Fruit fly (Drosophila melanogaster) whole organism, embryonic: Measurements from ENCODE around the gene ATPsynD.

Experiments used
- Ada2b ChIP-seq: fragments of 200-800 bp; sonication (Bioruptor generic); IDR thresholded peaks from 2 replicates; pipeline ENCODE4 v1.3.6; 2022; ENCODE audit warnings: missing biosample characterization, missing genetic modification characterization
- Aef1 ChIP-seq: fragments of 200-800 bp; sonication (Bioruptor generic); IDR thresholded peaks from 3 replicates; pipeline ENCODE4 v1.3.6; 2022; ENCODE audit warnings: missing biosample characterization, missing genetic modification characterization
- B-H1 ChIP-seq: fragments of 200-800 bp; sonication (Bioruptor generic); IDR thresholded peaks from 3 replicates; pipeline ENCODE4 v1.3.6; 2022; ENCODE audit warnings: missing biosample characterization, missing genetic modification characterization
- CG10565 ChIP-seq: fragments of 200-800 bp; sonication (Bioruptor generic); optimal IDR thresholded peaks from 3 replicates; lab custom pipeline; 2016; ENCODE audit warnings: missing biosample characterization, mild to moderate bottlenecking, missing genetic modification characterization
- CG11456 ChIP-seq: fragments of 200-800 bp; sonication (Bioruptor generic); IDR thresholded peaks from 3 replicates; pipeline ENCODE4 v1.3.6; 2022; ENCODE audit warnings: missing biosample characterization, missing genetic modification characterization
- CG11723 ChIP-seq: fragments of 200-800 bp; sonication (Bioruptor generic); optimal IDR thresholded peaks from 2 replicates; lab custom pipeline; 2017; ENCODE audit warnings: missing biosample characterization, mild to moderate bottlenecking, missing genetic modification characterization
- CG14441 ChIP-seq: fragments of 200-800 bp; sonication (Bioruptor generic); IDR thresholded peaks from 2 replicates; pipeline ENCODE4 v1.3.6; 2022; ENCODE audit warnings: missing biosample characterization, missing genetic modification characterization
- CG14860 ChIP-seq: fragments of 200-800 bp; sonication (Bioruptor generic); IDR thresholded peaks from 3 replicates; pipeline ENCODE4 v1.3.6; 2022; ENCODE audit warnings: missing biosample characterization, missing genetic modification characterization; ENCODE audit not compliant: partially characterized antibody
- CG1603 ChIP-seq: fragments of 200-800 bp; sonication (Bioruptor generic); optimal IDR thresholded peaks from 2 replicates; lab custom pipeline; 2019; ENCODE audit warnings: missing biosample characterization, mild to moderate bottlenecking, missing genetic modification characterization, moderate library complexity
- CG1647 ChIP-seq: fragments of 200-800 bp; sonication (Bioruptor generic); optimal IDR thresholded peaks from 3 replicates; lab custom pipeline; 2016; ENCODE audit warnings: missing biosample characterization, missing genetic modification characterization
- CG16815 ChIP-seq: fragments of 200-800 bp; sonication (Bioruptor generic); optimal IDR thresholded peaks from 3 replicates; lab custom pipeline; 2017; ENCODE audit warnings: missing biosample characterization, mild to moderate bottlenecking, missing genetic modification characterization
- CG17359 ChIP-seq: fragments of 200-800 bp; sonication (Bioruptor generic); optimal IDR thresholded peaks from 3 replicates; lab custom pipeline; 2018; ENCODE audit warnings: missing biosample characterization, mild to moderate bottlenecking, missing genetic modification characterization, moderate library complexity
- CG32772 ChIP-seq: fragments of 200-800 bp; sonication (Bioruptor generic); IDR thresholded peaks from 2 replicates; pipeline ENCODE4 v1.3.6; 2022; ENCODE audit warnings: missing biosample characterization, missing genetic modification characterization
- CG34376 ChIP-seq: fragments of 200-800 bp; sonication (Bioruptor generic); optimal IDR thresholded peaks from 2 replicates; lab custom pipeline; 2018; ENCODE audit warnings: missing biosample characterization, mild to moderate bottlenecking, missing genetic modification characterization
- CG43689 ChIP-seq: fragments of 200-800 bp; sonication (Bioruptor generic); IDR thresholded peaks from 2 replicates; pipeline ENCODE4 v1.3.6; 2022; ENCODE audit warnings: missing biosample characterization, missing genetic modification characterization
- CG4730 ChIP-seq: fragments of 200-800 bp; sonication (Bioruptor generic); IDR thresholded peaks from 2 replicates; pipeline ENCODE4 v1.3.6; 2022; ENCODE audit warnings: missing biosample characterization, missing genetic modification characterization
- CG4820 ChIP-seq: fragments of 200-800 bp; sonication (Bioruptor generic); optimal IDR thresholded peaks from 3 replicates; lab custom pipeline; 2016; ENCODE audit warnings: missing biosample characterization, missing genetic modification characterization
- CG6689 ChIP-seq: fragments of 200-800 bp; sonication (Bioruptor generic); IDR thresholded peaks from 2 replicates; pipeline ENCODE4 v1.3.6; 2022; ENCODE audit warnings: missing biosample characterization, missing genetic modification characterization
- CG6854 ChIP-seq: fragments of 200-800 bp; sonication (Bioruptor generic); optimal IDR thresholded peaks from 3 replicates; lab custom pipeline; 2017; ENCODE audit warnings: missing biosample characterization, mild to moderate bottlenecking, missing genetic modification characterization
- E2f1 ChIP-seq: fragments of 200-800 bp; sonication (Bioruptor generic); IDR thresholded peaks from 2 replicates; pipeline ENCODE4 v1.3.6; 2022; ENCODE audit warnings: missing biosample characterization, missing genetic modification characterization
- Ets65A ChIP-seq: fragments of 200-800 bp; sonication (Bioruptor generic); peaks from one replicate; lab custom pipeline; 2016; ENCODE audit warnings: missing biosample characterization, missing genetic modification characterization
- Gug ChIP-seq: fragments of 200-800 bp; sonication (Bioruptor generic); IDR thresholded peaks from 4 replicates; pipeline ENCODE4 v1.3.6; 2022; ENCODE audit warnings: missing biosample characterization, missing genetic modification characterization
- MBD-R2 ChIP-seq: fragments of 200-800 bp; sonication (Bioruptor generic); IDR thresholded peaks from 2 replicates; pipeline ENCODE4 v1.3.6; 2022; ENCODE audit warnings: missing biosample characterization, missing genetic modification characterization
- Mrtf ChIP-seq: fragments of 200-800 bp; sonication (Bioruptor generic); IDR thresholded peaks from 3 replicates; pipeline ENCODE4 v1.3.6; 2022; ENCODE audit warnings: missing biosample characterization, missing genetic modification characterization
- Nf-YC ChIP-seq: fragments of 200-800 bp; optimal IDR thresholded peaks from 3 replicates; lab custom pipeline; 2019; ENCODE audit warnings: missing biosample characterization, mild to moderate bottlenecking, missing genetic modification characterization, moderate library complexity
- Sox102F ChIP-seq: fragments of 200-800 bp; sonication (Bioruptor generic); optimal IDR thresholded peaks from 2 replicates; lab custom pipeline; 2018; ENCODE audit warnings: missing biosample characterization, mild to moderate bottlenecking, missing genetic modification characterization, moderate library complexity
- TFAM ChIP-seq: fragments of 200-800 bp; sonication (Bioruptor generic); optimal IDR thresholded peaks from 2 replicates; lab custom pipeline; 2017; ENCODE audit warnings: missing biosample characterization, missing genetic modification characterization, inconsistent platforms
- al ChIP-seq: fragments of 200-800 bp; sonication (Bioruptor generic); IDR thresholded peaks from 2 replicates; pipeline ENCODE4 v1.3.6; 2022; ENCODE audit warnings: missing biosample characterization, missing genetic modification characterization
- bsh ChIP-seq, 2 experiments: fragments of 200-800 bp; sonication (Bioruptor generic); optimal IDR thresholded peaks; 2 replicates each; lab custom pipeline; 2017 to 2018; ENCODE audit warnings: mild to moderate bottlenecking in 2 of 2, missing biosample characterization in 2 of 2, missing genetic modification characterization in 2 of 2, moderate library complexity in 1 of 2
- corto ChIP-seq: fragments of 200-800 bp; sonication (Bioruptor generic); optimal IDR thresholded peaks from 2 replicates; lab custom pipeline; 2016; ENCODE audit warnings: missing biosample characterization, mild to moderate bottlenecking, missing genetic modification characterization, moderate library complexity
- dan ChIP-seq: fragments of 200-800 bp; sonication (Bioruptor generic); IDR thresholded peaks from 2 replicates; pipeline ENCODE4 v1.3.6; 2022; ENCODE audit warnings: missing biosample characterization, missing genetic modification characterization
- fd96Cb ChIP-seq: fragments of 200-800 bp; sonication (Bioruptor generic); optimal IDR thresholded peaks from 2 replicates; lab custom pipeline; 2018; ENCODE audit warnings: missing biosample characterization, mild to moderate bottlenecking, missing genetic modification characterization, moderate library complexity
- grau ChIP-seq: fragments of 200-800 bp; optimal IDR thresholded peaks from 3 replicates; lab custom pipeline; 2019; ENCODE audit warnings: missing biosample characterization, mild to moderate bottlenecking, missing genetic modification characterization, moderate library complexity
- gt ChIP-seq: fragments of 200-800 bp; sonication (Bioruptor generic); IDR thresholded peaks from 2 replicates; pipeline ENCODE4 v1.3.6; 2022; ENCODE audit warnings: missing biosample characterization, missing genetic modification characterization
- hth ChIP-seq: fragments of >200 bp; optimal IDR thresholded peaks from 2 replicates; lab custom pipeline; 2017; ENCODE audit warnings: inconsistent platforms
- pan ChIP-seq, 4 experiments: fragments of >200 bp in 3 of 4; fragments of 200-800 bp in 1 of 4; sonication (Bioruptor generic) in 1 of 4; optimal IDR thresholded peaks in 3 of 4; IDR thresholded peaks in 1 of 4; 2 replicates each; pipeline versions ENCODE4 v1.3.6 to Lab custom; 2017 to 2022; ENCODE audit warnings: missing biosample characterization in 2 of 4, missing genetic modification characterization in 2 of 4, mixed read lengths in 1 of 4
- pum ChIP-seq: fragments of 200-800 bp; sonication (Bioruptor generic); optimal IDR thresholded peaks from 2 replicates; lab custom pipeline; 2016; ENCODE audit warnings: missing biosample characterization, missing genetic modification characterization
- schlank ChIP-seq: fragments of 200-800 bp; sonication (Bioruptor generic); optimal IDR thresholded peaks from 2 replicates; lab custom pipeline; 2018; ENCODE audit warnings: missing biosample characterization, mild to moderate bottlenecking, missing genetic modification characterization
- sens-2 ChIP-seq: fragments of 200-800 bp; sonication (Bioruptor generic); IDR thresholded peaks from 2 replicates; pipeline ENCODE4 v1.3.6; 2022; ENCODE audit warnings: missing biosample characterization, missing genetic modification characterization
- so ChIP-seq: fragments of 200-800 bp; sonication (Bioruptor generic); IDR thresholded peaks from 3 replicates; pipeline ENCODE4 v1.3.6; 2022; ENCODE audit warnings: missing biosample characterization, missing genetic modification characterization
- ssp ChIP-seq: fragments of 200-800 bp; sonication (Bioruptor generic); IDR thresholded peaks from 2 replicates; pipeline ENCODE4 v1.3.6; 2022; ENCODE audit warnings: missing biosample characterization, missing genetic modification characterization
- tgo ChIP-seq: fragments of 200-800 bp; sonication (Bioruptor generic); IDR thresholded peaks from 3 replicates; pipeline ENCODE4 v1.3.6; 2022; ENCODE audit warnings: missing biosample characterization, missing genetic modification characterization
- tio ChIP-seq: fragments of 200-800 bp; sonication (Bioruptor generic); optimal IDR thresholded peaks from 2 replicates; lab custom pipeline; 2017; ENCODE audit warnings: missing biosample characterization, missing genetic modification characterization, inconsistent platforms
- ttk ChIP-seq: fragments of 200-800 bp; sonication (Bioruptor generic); IDR thresholded peaks from 2 replicates; pipeline ENCODE4 v2.1.2; 2022; ENCODE audit warnings: missing biosample characterization, missing genetic modification characterization
- tup ChIP-seq: fragments of 200-800 bp; sonication (Bioruptor generic); optimal IDR thresholded peaks from 2 replicates; lab custom pipeline; 2016; ENCODE audit warnings: missing biosample characterization, mild to moderate bottlenecking, missing genetic modification characterization, moderate library complexity
- unpg ChIP-seq: fragments of 200-800 bp; sonication (Bioruptor generic); optimal IDR thresholded peaks from 3 replicates; lab custom pipeline; 2018; ENCODE audit warnings: missing biosample characterization, mild to moderate bottlenecking, missing genetic modification characterization, moderate library complexity
- vvl ChIP-seq: fragments of 200-800 bp; sonication (Bioruptor generic); IDR thresholded peaks from 2 replicates; pipeline ENCODE4 v1.3.6; 2022; ENCODE audit warnings: missing biosample characterization, missing genetic modification characterization
- wor ChIP-seq: fragments of 200-800 bp; sonication (Bioruptor generic); IDR thresholded peaks from 2 replicates; pipeline ENCODE4 v1.3.6; 2022; ENCODE audit warnings: missing biosample characterization, missing genetic modification characterization
- zfh1 ChIP-seq: fragments of 200-800 bp; sonication (Bioruptor generic); IDR thresholded peaks from 3 replicates; pipeline ENCODE4 v1.3.6; 2022; ENCODE audit warnings: missing biosample characterization, missing genetic modification characterization

ATPsynD gene

DNA sequence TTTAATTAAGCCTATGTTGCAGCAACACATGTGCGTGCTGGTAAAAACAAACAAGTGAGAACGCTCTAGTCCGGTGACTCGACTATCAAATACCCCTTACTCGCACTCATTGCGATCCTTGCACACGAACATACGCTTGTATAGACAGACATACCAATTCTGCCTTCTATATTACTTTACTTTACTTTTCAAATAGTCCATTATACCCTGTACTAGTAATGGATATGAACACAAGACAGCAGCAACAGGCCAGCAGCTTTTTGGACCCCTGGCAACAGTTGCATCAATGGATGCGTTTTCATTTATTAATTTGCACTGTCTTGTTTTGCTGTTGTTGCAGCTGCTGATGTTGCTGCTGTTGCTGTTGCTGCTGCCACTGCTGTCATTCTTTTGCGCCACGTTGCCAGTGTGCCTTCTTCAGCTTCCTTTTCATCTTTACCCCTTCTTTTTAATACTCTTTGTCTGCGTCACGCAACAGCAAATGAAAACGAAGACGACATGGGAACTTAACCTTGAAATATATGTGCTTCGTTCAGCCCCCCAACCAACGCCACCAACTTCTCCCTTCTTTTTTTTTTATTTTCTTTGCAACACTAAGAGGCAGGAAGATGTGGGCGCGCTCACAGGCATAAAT, 23.8 kb downstream of the ATPsynD start (continued):
- TF ChIP-seq B-H1 (GFP tag; lab: Robert Waterston, UW): 0 out of 3 replicates have a peak, but pooled peaks have one; percentile 18
- 0 out of 2 replicates have a peak, but pooled peaks have one; percentile 10 for TF ChIP-seq E2f1
- 0 out of 3 replicates have a peak, but pooled peaks have one; percentile 40 for TF ChIP-seq so (GFP tag; lab: Robert Waterston, UW)
- TF ChIP-seq Mrtf (GFP tag; lab: Robert Waterston, UW): 0 out of 3 replicates have a peak, but pooled peaks have one; percentile 30
- peak; percentile 15 for TF ChIP-seq pum
- TF ChIP-seq Sox102F: peak; percentile 52
- TF ChIP-seq gt (GFP tag; lab: Robert Waterston, UW): 0 out of 2 replicates have a peak, but pooled peaks have one; percentile 46
- no peak for TF ChIP-seq hth (lab: Kevin White, UChicago)
- TF ChIP-seq Gug (GFP tag; lab: Robert Waterston, UW): peak; percentile 52; the same call in 2 of the 4 replicates
- peak; percentile 66 for TF ChIP-seq zfh1 (GFP tag; lab: Robert Waterston, UW)
- 0 out of 2 replicates have a peak, but pooled peaks have one; percentile 25 for TF ChIP-seq CG14441 (GFP tag; lab: Robert Waterston, UW)
- no peak for TF ChIP-seq schlank
- TF ChIP-seq CG4730: peak; percentile 59
- TF ChIP-seq grau (tag; lab: Kevin White, UChicago): peak; percentile 9
- 0 out of 2 replicates have a peak, but pooled peaks have one; percentile 6 for TF ChIP-seq Ada2b (GFP tag; lab: Robert Waterston, UW)
- TF ChIP-seq CG14860 (GFP tag; lab: Robert Waterston, UW): no peak
- no peak for TF ChIP-seq CG16815 (GFP tag; lab: Kevin White, UChicago)
- peak; percentile 22 for TF ChIP-seq fd96Cb
- peak; percentile 62 for TF ChIP-seq CG6689
- TF ChIP-seq Aef1 (GFP tag; lab: Robert Waterston, UW): peak; percentile 60; the same call in 2 of the 3 replicates
- TF ChIP-seq CG34376: no peak
- TF ChIP-seq CG6854 (GFP tag; lab: Kevin White, UChicago): no peak
- no peak for TF ChIP-seq MBD-R2 (GFP tag; lab: Robert Waterston, UW)
- TF ChIP-seq CG32772 (GFP tag; lab: Robert Waterston, UW): 0 out of 2 replicates have a peak, but pooled peaks have one; percentile 48
- TF ChIP-seq CG10565 (GFP tag; lab: Kevin White, UChicago): no peak
- TF ChIP-seq CG4820 (GFP tag; lab: Kevin White, UChicago): peak; percentile 6
- TF ChIP-seq tup (GFP tag; lab: Kevin White, UChicago): no peak
- peak; percentile 21 for TF ChIP-seq CG17359
- no peak for TF ChIP-seq TFAM (GFP tag; lab: Kevin White, UChicago)
- peak; percentile 66 for TF ChIP-seq ttk (GFP tag; lab: Robert Waterston, UW)
- peak; percentile 33; the same call in 1 of the 3 replicates for TF ChIP-seq tgo (GFP tag; lab: Robert Waterston, UW)
- TF ChIP-seq bsh (GFP tag; optimal IDR thresholded peaks at IDR 0.05; lab: Kevin White, UChicago): peak; percentile 60 to 68
- TF ChIP-seq ssp: peak; percentile 32; the same call in 1 of the 2 replicates
- peak; percentile 7 for TF ChIP-seq unpg (GFP tag; lab: Kevin White, UChicago)
- peak; percentile 28 for TF ChIP-seq Ets65A (GFP tag; lab: Kevin White, UChicago)
- TF ChIP-seq CG11723 (GFP tag; lab: Kevin White, UChicago): no peak
- no peak for TF ChIP-seq dan (GFP tag; lab: Robert Waterston, UW)
- TF ChIP-seq CG11456: peak; percentile 72; the same call in 2 of the 3 replicates
- no peak for TF ChIP-seq Nf-YC (tag; lab: Kevin White, UChicago)
- peak; percentile 12 for TF ChIP-seq CG1647 (GFP tag; lab: Kevin White, UChicago)
- TF ChIP-seq sens-2 (GFP tag; lab: Robert Waterston, UW): peak; percentile 44; the same call in 1 of the 2 replicates
- TF ChIP-seq tio (GFP tag; lab: Kevin White, UChicago): peak; percentile 10
- no peak for TF ChIP-seq CG43689 (GFP tag; lab: Robert Waterston, UW)
- TF ChIP-seq CG1603 (tag; lab: Kevin White, UChicago): peak; percentile 76
- no peak for TF ChIP-seq pan (optimal IDR thresholded peaks at IDR 0.05; lab: Kevin White, UChicago)
- TF ChIP-seq pan (GFP tag; optimal IDR thresholded peaks at IDR 0.05 in 1 of 2, IDR thresholded peaks at IDR 0.05 in 1 of 2): peak in 1 of 2 experiments; percentile 49
- TF ChIP-seq vvl: peak; percentile 53; the same call in 1 of the 2 replicates
- no peak for TF ChIP-seq al (GFP tag; lab: Robert Waterston, UW)
- TF ChIP-seq corto: peak; percentile 24
- TF ChIP-seq wor (GFP tag; lab: Robert Waterston, UW): peak; percentile 35; the same call in 1 of the 2 replicates
